Fruit fly (Drosophila melanogaster): Measurements from ENCODE around the gene CG43147.

- TF ChIP-seq Pif1A (GFP tag; optimal IDR thresholded peaks at IDR 0.05) (no peak), CG8301 (tag; optimal IDR thresholded peaks at IDR 0.05) (no peak), rn (GFP tag; IDR thresholded peaks at IDR 0.05) (no peak), EcR (GFP tag; optimal IDR thresholded peaks at IDR 0.05) (no peak), CG14655 (GFP tag; optimal IDR thresholded peaks at IDR 0.05) (no peak), CG15710 (tag; optimal IDR thresholded peaks at IDR 0.05) (no peak), gl (tag; optimal IDR thresholded peaks at IDR 0.05) (no peak), CG17806 (tag; optimal IDR thresholded peaks at IDR 0.05) (no peak), Snoo (tag; optimal IDR thresholded peaks at IDR 0.05) (no peak), CG34367 (tag; optimal IDR thresholded peaks at IDR 0.05) (no peak), CG9948 (tag; optimal IDR thresholded peaks at IDR 0.05) (no peak), D1 (tag; optimal IDR thresholded peaks at IDR 0.05) (no peak), CG4496 (GFP tag; IDR thresholded peaks at IDR 0.05) (no peak)
These were observed 12.3 kb upstream of the CG43147 start for dm6 chr3L:13312250-13312649.
